Fruit fly (Drosophila melanogaster): ENCODE measurements around the gene Pli.

Gene Pli

dm6 chr3R:23886270-23887095 lies 3.4 kb downstream of the Pli start (continued):
- TF ChIP-seq CG1647 (GFP tag; optimal IDR thresholded peaks at IDR 0.05) (peak; percentile 62), jumu (GFP tag; optimal IDR thresholded peaks at IDR 0.05) (peak; percentile 56), CG13123 (GFP tag; optimal IDR thresholded peaks at IDR 0.05) (peak; percentile 20), CG18764 (GFP tag; optimal IDR thresholded peaks at IDR 0.05) (peak; percentile 74), CG11247 (GFP tag; IDR thresholded peaks at IDR 0.05) (peak; percentile 56), fd96Cb (tag; optimal IDR thresholded peaks at IDR 0.05) (peak; percentile 92), gcm2 (GFP tag; optimal IDR thresholded peaks at IDR 0.05) (peak; percentile 76), ato (GFP tag; IDR thresholded peaks at IDR 0.05; ENCODE audit: partially characterized antibody) (no peak), CG10147 (GFP tag; optimal IDR thresholded peaks at IDR 0.05) (peak; percentile 62), Atf3 (GFP tag; optimal IDR thresholded peaks at IDR 0.05) (peak; percentile 67), ERR (GFP tag; optimal IDR thresholded peaks at IDR 0.05) (no peak), CG17829 (tag; optimal IDR thresholded peaks at IDR 0.05) (peak; percentile 95), tgo (GFP tag; IDR thresholded peaks at IDR 0.05) (peak; percentile 77), CG8290 (GFP tag; optimal IDR thresholded peaks at IDR 0.05) (peak; percentile 79), CG8290 (tag; optimal IDR thresholded peaks at IDR 0.05) (peak; percentile 19 to 88), NfI (GFP tag; optimal IDR thresholded peaks at IDR 0.05) (peak; percentile 73), pb (GFP tag; optimal IDR thresholded peaks at IDR 0.05) (peak; percentile 41), Nf-YA (GFP tag; IDR thresholded peaks at IDR 0.05) (peak; percentile 62), CG7372 (GFP tag; IDR thresholded peaks at IDR 0.05) (peak; percentile 81), gfzf (GFP tag; optimal IDR thresholded peaks at IDR 0.05) (no peak), B-H2 (GFP tag; optimal IDR thresholded peaks at IDR 0.05) (no peak), corto (GFP tag; optimal IDR thresholded peaks at IDR 0.05) (peak; percentile 97), hth (optimal IDR thresholded peaks at IDR 0.05) (no peak), Ravus (GFP tag; IDR thresholded peaks at IDR 0.05) (0 out of 2 replicates have a peak, but pooled peaks have one; percentile 37), CG4617 (GFP tag; optimal IDR thresholded peaks at IDR 0.05; ENCODE audit: borderline replicate concordance) (peak; percentile 37), CG10979 (tag; optimal IDR thresholded peaks at IDR 0.05) (peak; percentile 97), CG12769 (tag; optimal IDR thresholded peaks at IDR 0.05) (peak; percentile 22), grau (tag; optimal IDR thresholded peaks at IDR 0.05) (peak; percentile 88), Bdp1 (GFP tag; optimal IDR thresholded peaks at IDR 0.05) (peak; percentile 68), tna (GFP tag; IDR thresholded peaks at IDR 0.05; ENCODE audit: partially characterized antibody) (no peak), CG6854 (GFP tag; optimal IDR thresholded peaks at IDR 0.05) (peak; percentile 31), CG15514 (GFP tag; optimal IDR thresholded peaks at IDR 0.05) (peak; percentile 29), Rx (GFP tag; IDR thresholded peaks at IDR 0.05) (peak; percentile 59), CG3726 (GFP tag; IDR thresholded peaks at IDR 0.05) (0 out of 3 replicates have a peak, but pooled peaks have one; percentile 57), CG17385 (GFP tag; optimal IDR thresholded peaks at IDR 0.05) (peak; percentile 83), fd3F (GFP tag; optimal IDR thresholded peaks at IDR 0.05) (peak; percentile 17), Mad (GFP tag; optimal IDR thresholded peaks at IDR 0.05) (peak; percentile 76), Hr3 (GFP tag; optimal IDR thresholded peaks at IDR 0.05) (peak; percentile 83), CG30020 (tag; optimal IDR thresholded peaks at IDR 0.05) (peak; percentile 74), Rfx (GFP tag; IDR thresholded peaks at IDR 0.05) (peak; percentile 63), lov (optimal IDR thresholded peaks at IDR 0.05) (no peak), lov (GFP tag; IDR thresholded peaks at IDR 0.05) (peak; percentile 75; the same call in 2 of the 3 replicates), CG1602 (GFP tag; optimal IDR thresholded peaks at IDR 0.05) (peak; percentile 83), oc (tag; optimal IDR thresholded peaks at IDR 0.05) (peak; percentile 81), chinmo (GFP tag; IDR thresholded peaks at IDR 0.05; ENCODE audit: partially characterized antibody) (no peak), CG6683 (GFP tag; optimal IDR thresholded peaks at IDR 0.05) (peak; percentile 58), Bteb2 (GFP tag; optimal IDR thresholded peaks at IDR 0.05) (peak; percentile 52), Ets97D (GFP tag; optimal IDR thresholded peaks at IDR 0.05) (peak; percentile 37), CG2120 (GFP tag; optimal IDR thresholded peaks at IDR 0.05) (peak; percentile 51)

All from whole organism, embryonic.